Worm (Caenorhabditis elegans) whole organism, young adult: Measurements from ENCODE around the gene skpo-1.

ENCODE experiments used
- C06A6.2 ChIP-seq: fragments of 200-800 bp; sonication (Bioruptor generic); conservative IDR thresholded peaks from 2 replicates; pipeline ENCODE4 v1.3.6; 2022; ENCODE audit warnings: missing genetic modification characterization, missing compliant biosample characterization
- F10E7.11 ChIP-seq: sonication (generic microtip); optimal IDR thresholded peaks from 2 replicates; lab custom pipeline; 2017; ENCODE audit warnings: mild to moderate bottlenecking, missing genetic modification characterization, moderate library complexity, missing compliant biosample characterization
- F23B12.7 ChIP-seq: sonication (generic microtip); optimal IDR thresholded peaks from 2 replicates; lab custom pipeline; 2017; ENCODE audit warnings: missing genetic modification characterization, mild to moderate bottlenecking, missing compliant biosample characterization, antibody characterized with exemption, moderate library complexity; ENCODE audit not compliant: insufficient read depth
- F33H1.4 ChIP-seq: fragments of 200-800 bp; sonication (Bioruptor generic); IDR thresholded peaks from 2 replicates; pipeline ENCODE4 v1.3.6; 2022; ENCODE audit warnings: missing genetic modification reagents, missing genetic modification characterization, missing compliant biosample characterization
- F37B4.10 ChIP-seq: fragments of 200-800 bp; sonication (Bioruptor generic); IDR thresholded peaks from 2 replicates; pipeline ENCODE4 v1.3.6; 2022; ENCODE audit warnings: missing genetic modification characterization, missing compliant biosample characterization
- F49E8.2 ChIP-seq: sonication (generic microtip); optimal IDR thresholded peaks from 3 replicates; lab custom pipeline; 2017; ENCODE audit warnings: missing genetic modification characterization, mild to moderate bottlenecking, missing compliant biosample characterization, antibody characterized with exemption, moderate library complexity; ENCODE audit not compliant: insufficient read depth
- Y53F4B.3 ChIP-seq: fragments of 200-800 bp; sonication (Bioruptor generic); IDR thresholded peaks from 2 replicates; pipeline ENCODE4 v1.3.6; 2022; ENCODE audit warnings: missing genetic modification reagents, missing genetic modification characterization, missing compliant biosample characterization
- Y53G8AR.9 ChIP-seq: fragments of 200-800 bp; sonication (Bioruptor generic); conservative IDR thresholded peaks from 2 replicates; pipeline ENCODE4 v1.3.6; 2022; ENCODE audit warnings: missing genetic modification reagents, missing genetic modification characterization, missing compliant biosample characterization
- ama-1 ChIP-seq, 3 experiments: fragments of 150-350 bp in 1 of 3; sonication (generic microtip) in 2 of 3; optimal IDR thresholded peaks; 2 replicates each; lab custom pipeline; 2014 to 2018; ENCODE audit warnings: missing biosample characterization in 2 of 3, missing genetic modification characterization in 2 of 3, missing genetic modification reagents in 2 of 3
- athp-1 ChIP-seq: sonication (generic microtip); optimal IDR thresholded peaks from 2 replicates; lab custom pipeline; 2017; ENCODE audit warnings: mild to moderate bottlenecking, missing genetic modification characterization, missing compliant biosample characterization
- attf-6 ChIP-seq: fragments of 200-800 bp; sonication (Bioruptor generic); IDR thresholded peaks from 2 replicates; pipeline ENCODE4 v1.3.6; 2022; ENCODE audit warnings: missing genetic modification reagents, missing genetic modification characterization, missing compliant biosample characterization
- cebp-2 ChIP-seq: fragments of 200-800 bp; sonication (Bioruptor generic); IDR thresholded peaks from 2 replicates; pipeline ENCODE4 v1.3.6; 2022; ENCODE audit warnings: missing genetic modification characterization, missing compliant biosample characterization
- dpl-1 ChIP-seq: fragments of 150-350 bp; optimal IDR thresholded peaks from 2 replicates; lab custom pipeline; 2014; ENCODE audit warnings: missing biosample characterization, missing genetic modification reagents, missing genetic modification characterization
- efl-1 ChIP-seq: fragments of 150-350 bp; optimal IDR thresholded peaks from 2 replicates; lab custom pipeline; 2014; ENCODE audit warnings: missing biosample characterization, missing genetic modification reagents, missing genetic modification characterization
- fkh-3 ChIP-seq: sonication (generic microtip); optimal IDR thresholded peaks from 2 replicates; lab custom pipeline; 2016; ENCODE audit warnings: mild to moderate bottlenecking, missing genetic modification characterization, missing compliant biosample characterization
- gei-17 ChIP-seq: fragments of 200-800 bp; sonication (Bioruptor generic); optimal IDR thresholded peaks from 2 replicates; lab custom pipeline; 2018; ENCODE audit warnings: mild to moderate bottlenecking, missing genetic modification characterization, missing compliant biosample characterization
- hlh-26 ChIP-seq: fragments of 200-800 bp; sonication (Bioruptor generic); conservative IDR thresholded peaks from 2 replicates; pipeline ENCODE4 v1.3.6; 2022; ENCODE audit warnings: missing genetic modification reagents, missing genetic modification characterization, missing compliant biosample characterization
- hmg-1.2 ChIP-seq: fragments of 200-800 bp; sonication (Bioruptor generic); IDR thresholded peaks from 2 replicates; pipeline ENCODE4 v1.3.6; 2022; ENCODE audit warnings: missing genetic modification reagents, missing genetic modification characterization, missing compliant biosample characterization
- let-607 ChIP-seq, 2 experiments: fragments of 200-800 bp in 1 of 2; sonication (Bioruptor generic) in 1 of 2; sonication (generic microtip) in 1 of 2; optimal IDR thresholded peaks; 2 replicates each; lab custom pipeline; 2016 to 2018; ENCODE audit warnings: mild to moderate bottlenecking in 2 of 2, missing compliant biosample characterization in 2 of 2, missing genetic modification characterization in 2 of 2, moderate library complexity in 2 of 2, missing genotype in 1 of 2
- lin-26 ChIP-seq: fragments of 200-800 bp; sonication (Bioruptor generic); IDR thresholded peaks from 2 replicates; pipeline ENCODE4 v1.3.6; 2022; ENCODE audit warnings: missing genetic modification reagents, missing genetic modification characterization, missing compliant biosample characterization
- lin-40 ChIP-seq: sonication (generic microtip); optimal IDR thresholded peaks from 2 replicates; lab custom pipeline; 2016; ENCODE audit warnings: missing genetic modification characterization, mild to moderate bottlenecking, missing compliant biosample characterization, missing genotype, missing genetic modification reagents
- lin-54 ChIP-seq: fragments of 200-800 bp; sonication (Bioruptor generic); optimal IDR thresholded peaks from 2 replicates; lab custom pipeline; 2018; ENCODE audit warnings: mild to moderate bottlenecking, missing genetic modification characterization, missing compliant biosample characterization
- lir-1 ChIP-seq: fragments of 200-800 bp; sonication (Bioruptor generic); conservative IDR thresholded peaks from 2 replicates; pipeline ENCODE4 v1.3.6; 2022; ENCODE audit warnings: missing genetic modification reagents, missing genetic modification characterization, missing compliant biosample characterization
- lsl-1 ChIP-seq: fragments of 200-800 bp; sonication (Bioruptor generic); optimal IDR thresholded peaks from 2 replicates; lab custom pipeline; 2018; ENCODE audit warnings: mild to moderate bottlenecking, missing genetic modification characterization, moderate library complexity, missing compliant biosample characterization
- lsy-27 ChIP-seq: sonication (generic microtip); optimal IDR thresholded peaks from 2 replicates; lab custom pipeline; 2017; ENCODE audit warnings: missing genetic modification characterization, mild to moderate bottlenecking, missing compliant biosample characterization, antibody characterized with exemption, missing genotype, borderline replicate concordance; ENCODE audit not compliant: insufficient read depth
- madf-10 ChIP-seq: sonication (generic microtip); optimal IDR thresholded peaks from 2 replicates; lab custom pipeline; 2016; ENCODE audit warnings: mild to moderate bottlenecking, missing genetic modification characterization, missing compliant biosample characterization
- madf-6 ChIP-seq: fragments of 200-800 bp; sonication (Bioruptor generic); IDR thresholded peaks from 2 replicates; pipeline ENCODE4 v1.3.6; 2022; ENCODE audit warnings: missing genetic modification reagents, missing genetic modification characterization, missing compliant biosample characterization
- mes-4 ChIP-seq: sonication (generic microtip); optimal IDR thresholded peaks from 2 replicates; lab custom pipeline; 2016; ENCODE audit warnings: missing genotype, missing genetic modification characterization, missing compliant biosample characterization
- nfyb-1 ChIP-seq: fragments of 200-800 bp; sonication (Bioruptor generic); IDR thresholded peaks from 2 replicates; pipeline ENCODE4 v1.3.6; 2022; ENCODE audit warnings: missing genetic modification reagents, missing genetic modification characterization, missing compliant biosample characterization
- nhr-120 ChIP-seq: fragments of 200-800 bp; sonication (Bioruptor generic); IDR thresholded peaks from 2 replicates; pipeline ENCODE4 v1.3.6; 2022; ENCODE audit warnings: missing genetic modification characterization, missing compliant biosample characterization
- pbrm-1 ChIP-seq: fragments of 200-800 bp; sonication (Bioruptor generic); IDR thresholded peaks from 2 replicates; pipeline ENCODE4 v1.3.6; 2022; ENCODE audit warnings: missing genetic modification reagents, missing genetic modification characterization, missing compliant biosample characterization
- snpc-1.1 ChIP-seq: sonication (generic microtip); optimal IDR thresholded peaks from 2 replicates; lab custom pipeline; 2017; ENCODE audit warnings: missing genetic modification characterization, mild to moderate bottlenecking, missing compliant biosample characterization, antibody characterized with exemption, moderate library complexity, missing genotype, missing genetic modification reagents; ENCODE audit not compliant: insufficient read depth
- snpc-3.4 ChIP-seq: sonication (generic microtip); optimal IDR thresholded peaks from 2 replicates; lab custom pipeline; 2017; ENCODE audit warnings: missing genetic modification characterization, mild to moderate bottlenecking, missing compliant biosample characterization, antibody characterized with exemption, moderate library complexity, missing genotype, missing genetic modification reagents
- snpc-4 ChIP-seq, 5 experiments: fragments of 150-350 bp in 1 of 5; sonication (generic microtip) in 4 of 5; optimal IDR thresholded peaks; 2 replicates each; lab custom pipeline; 2014 to 2018; ENCODE audit warnings: missing genetic modification characterization in 5 of 5, missing biosample characterization in 3 of 5, antibody characterized with exemption in 2 of 5, mild to moderate bottlenecking in 2 of 5, missing compliant biosample characterization in 2 of 5, missing genotype in 2 of 5, moderate library complexity in 2 of 5, missing genetic modification reagents in 1 of 5
- unc-130 ChIP-seq: sonication (generic microtip); optimal IDR thresholded peaks from 2 replicates; lab custom pipeline; 2016; ENCODE audit warnings: missing genetic modification reagents, missing genetic modification characterization, missing compliant biosample characterization
- xnd-1 ChIP-seq: sonication (generic microtip); optimal IDR thresholded peaks from 2 replicates; lab custom pipeline; 2016; ENCODE audit warnings: missing genotype, missing genetic modification reagents, missing genetic modification characterization, missing compliant biosample characterization

Gene skpo-1

ce11 chrII:8437035-8437434 is 32.4 kb upstream of the skpo-1 start, which contains the start of gene acp-3:
TSS of gene acp-3 (minus strand) at chrII:8437135.
- TF ChIP-seq F49E8.2 (tag; lab: Kevin White, UChicago): no peak
- TF ChIP-seq hlh-26 (GFP tag; lab: Robert Waterston, UW): no peak
- TF ChIP-seq, all 124 proteins: peak for 0

- TF ChIP-seq let-607 (tag; optimal IDR thresholded peaks at IDR 0.05; lab: Kevin White, UChicago): no peak
- no peak for TF ChIP-seq xnd-1 (tag; lab: Kevin White, UChicago)
- no peak for TF ChIP-seq C06A6.2
- TF ChIP-seq lir-1 (GFP tag; lab: Robert Waterston, UW): no peak
- TF ChIP-seq dpl-1: no peak
- no peak for TF ChIP-seq nhr-120 (GFP tag; lab: Robert Waterston, UW)
- no peak for TF ChIP-seq lin-26 (GFP tag; lab: Robert Waterston, UW)
- TF ChIP-seq ama-1 (optimal IDR thresholded peaks at IDR 0.05; lab: Kevin White, UChicago): no peak
- no peak for TF ChIP-seq ama-1 (GFP tag; optimal IDR thresholded peaks at IDR 0.05; lab: Kevin White, UChicago)
- TF ChIP-seq Y53G8AR.9 (GFP tag; lab: Robert Waterston, UW): no peak
- no peak for TF ChIP-seq F37B4.10
- TF ChIP-seq F10E7.11: no peak
- no peak for TF ChIP-seq lsy-27 (tag; lab: Kevin White, UChicago)
Observed at ce11 chrII:8435005-8435404, 30.4 kb upstream of the skpo-1 start, which contains the start of gene acp-4. TSS of gene acp-4 (minus strand) at chrII:8435105.

ce11 chrII:8432949-8433348 is 28.3 kb upstream of the skpo-1 start:
- TF ChIP-seq hmg-1.2: peak; percentile 46
- peak; percentile 33 for TF ChIP-seq snpc-4 (GFP tag; optimal IDR thresholded peaks at IDR 0.05; lab: Kevin White, UChicago)
- peak in 2 of 4 experiments; percentile 55 to 85 for TF ChIP-seq snpc-4 (tag; optimal IDR thresholded peaks at IDR 0.05; lab: Kevin White, UChicago)
- peak; percentile 51 for TF ChIP-seq snpc-1.1 (tag; lab: Kevin White, UChicago)
- peak; percentile 61 for TF ChIP-seq pbrm-1
- 0 out of 2 replicates have a peak, but pooled peaks have one; percentile 67 for TF ChIP-seq attf-6

- TF ChIP-seq cebp-2 (GFP tag; lab: Robert Waterston, UW) (no peak), madf-10 (tag; lab: Kevin White, UChicago) (no peak), snpc-3.4 (tag; lab: Kevin White, UChicago) (no peak), unc-130 (GFP tag; lab: Kevin White, UChicago) (no peak)
Observed at ce11 chrII:8431954-8432353, 27.3 kb upstream of the skpo-1 start, which contains the start of gene acp-2. TSS of gene acp-2 (minus strand) at chrII:8432054.

- TF ChIP-seq lin-54 (GFP tag; lab: Kevin White, UChicago): peak; percentile 47
- peak; percentile 98 for TF ChIP-seq lsl-1
- TF ChIP-seq snpc-4 (GFP tag; optimal IDR thresholded peaks at IDR 0.05; lab: Kevin White, UChicago): no peak
- no peak for TF ChIP-seq snpc-4 (tag; optimal IDR thresholded peaks at IDR 0.05; lab: Kevin White, UChicago)
- TF ChIP-seq madf-6: peak; percentile 87
- no peak for TF ChIP-seq mes-4
- peak; percentile 75 for TF ChIP-seq xnd-1 (tag; lab: Kevin White, UChicago)
- peak; percentile 38 for TF ChIP-seq snpc-3.4 (tag; lab: Kevin White, UChicago)
- TF ChIP-seq gei-17 (GFP tag; lab: Kevin White, UChicago): no peak
- TF ChIP-seq efl-1: peak; percentile 24
- TF ChIP-seq snpc-1.1 (tag; lab: Kevin White, UChicago): no peak
- no peak for TF ChIP-seq pbrm-1
- TF ChIP-seq Y53F4B.3 (GFP tag; lab: Robert Waterston, UW): no peak
- peak; percentile 98 for TF ChIP-seq athp-1
- TF ChIP-seq lin-40 (tag; lab: Kevin White, UChicago): no peak
- 0 out of 2 replicates have a peak, but pooled peaks have one; percentile 26 for TF ChIP-seq nfyb-1 (GFP tag; lab: Robert Waterston, UW)
- no peak for TF ChIP-seq fkh-3 (tag; lab: Kevin White, UChicago)
- TF ChIP-seq F49E8.2 (tag; lab: Kevin White, UChicago): peak; percentile 72
- TF ChIP-seq F33H1.4: peak; percentile 83
- TF ChIP-seq F23B12.7: no peak
Observed at ce11 chrII:8428947-8429919, 24.6 kb upstream of the skpo-1 start.
